Fruit fly (Drosophila melanogaster) Kc167 (cell line): ENCODE measurements around the gene CG10011.

Experiments used
- Myc ChIP-seq: fragments of >200 bp; optimal IDR thresholded peaks from 2 replicates; lab custom pipeline; 2017; ENCODE audit warnings: missing external identifiers
- Sin3A ChIP-seq: fragments of >200 bp; optimal IDR thresholded peaks from 2 replicates; lab custom pipeline; 2018; ENCODE audit warnings: missing external identifiers
- h ChIP-seq: fragments of >200 bp; optimal IDR thresholded peaks from 3 replicates; lab custom pipeline; 2018; ENCODE audit warnings: missing external identifiers
- insv ChIP-seq: fragments of >200 bp; optimal IDR thresholded peaks from 3 replicates; lab custom pipeline; 2018; ENCODE audit warnings: missing external identifiers
- psq ChIP-seq: fragments of >200 bp; optimal IDR thresholded peaks from 2 replicates; lab custom pipeline; 2017; ENCODE audit warnings: missing external identifiers
- ttk ChIP-seq: sonication (Bioruptor generic); optimal IDR thresholded peaks from 2 replicates; lab custom pipeline; 2017; ENCODE audit warnings: missing external identifiers

The CG10011 gene

dm6 chr3R:28572692-28573643 is 61.9 kb downstream of the CG10011 start:
- no peak for TF ChIP-seq ttk
- TF ChIP-seq Myc (lab: Kevin White, UChicago) = no peak
- no peak for TF ChIP-seq psq (lab: Kevin White, UChicago)
- no peak for TF ChIP-seq h (lab: Kevin White, UChicago)
- no peak for TF ChIP-seq insv (lab: Kevin White, UChicago)
- TF ChIP-seq Sin3A (lab: Kevin White, UChicago) = no peak

DNA sequence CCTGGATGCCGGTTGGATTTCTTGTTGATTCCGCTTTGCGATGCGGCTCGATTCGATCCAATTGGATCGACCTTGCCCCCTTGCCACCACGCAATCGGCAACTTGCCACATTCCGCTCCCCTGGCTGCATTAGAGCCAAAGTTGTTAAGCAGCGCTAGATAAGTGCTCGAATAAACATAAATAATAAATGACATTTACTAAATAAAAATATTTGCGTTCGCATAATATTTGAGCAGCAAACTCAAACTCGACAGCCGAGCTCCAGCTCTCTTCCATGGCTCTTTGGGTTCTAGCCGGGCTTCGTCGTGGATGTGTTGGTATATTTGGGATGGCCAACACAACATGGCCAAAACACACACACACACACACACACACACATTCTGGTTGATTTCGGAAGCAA is 64.1 kb downstream of the CG10011 start:
- no peak for TF ChIP-seq ttk
- TF ChIP-seq Myc (lab: Kevin White, UChicago) = no peak

DNA sequence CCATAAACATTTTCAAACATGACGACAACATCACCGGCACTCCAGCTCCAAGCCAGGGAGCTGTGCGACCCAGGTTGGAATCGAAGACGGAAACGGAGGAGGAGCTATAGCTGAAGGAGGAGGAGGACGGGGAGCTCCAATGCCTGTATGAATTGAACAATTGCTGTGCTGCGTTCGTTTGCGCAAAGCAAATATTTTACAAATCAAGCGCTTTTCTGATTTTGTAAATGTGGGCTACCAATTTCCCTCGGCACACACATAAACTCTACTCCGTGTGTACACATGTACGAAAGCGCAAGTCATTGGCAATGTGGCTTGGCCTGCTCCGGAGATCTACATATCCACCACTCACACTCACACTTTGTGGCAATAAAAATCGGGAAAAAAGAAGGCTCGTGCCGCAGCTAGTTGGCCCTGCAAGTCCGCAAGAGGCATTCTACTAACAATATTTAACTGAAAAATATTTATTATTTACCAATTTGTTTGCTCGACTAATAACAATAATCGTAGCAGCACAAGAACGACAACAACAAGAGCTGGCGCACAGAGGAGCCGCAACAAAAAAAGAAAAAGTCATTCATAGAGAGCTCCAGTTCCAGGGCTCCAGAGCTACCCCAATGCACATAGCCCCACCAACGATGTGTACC is 65.2 kb downstream of the CG10011 start:
- TF ChIP-seq insv (lab: Kevin White, UChicago) (no peak), ttk (no peak), Sin3A (lab: Kevin White, UChicago) (no peak), h (lab: Kevin White, UChicago) (no peak), Myc (lab: Kevin White, UChicago) (no peak), psq (lab: Kevin White, UChicago) (no peak)

DNA sequence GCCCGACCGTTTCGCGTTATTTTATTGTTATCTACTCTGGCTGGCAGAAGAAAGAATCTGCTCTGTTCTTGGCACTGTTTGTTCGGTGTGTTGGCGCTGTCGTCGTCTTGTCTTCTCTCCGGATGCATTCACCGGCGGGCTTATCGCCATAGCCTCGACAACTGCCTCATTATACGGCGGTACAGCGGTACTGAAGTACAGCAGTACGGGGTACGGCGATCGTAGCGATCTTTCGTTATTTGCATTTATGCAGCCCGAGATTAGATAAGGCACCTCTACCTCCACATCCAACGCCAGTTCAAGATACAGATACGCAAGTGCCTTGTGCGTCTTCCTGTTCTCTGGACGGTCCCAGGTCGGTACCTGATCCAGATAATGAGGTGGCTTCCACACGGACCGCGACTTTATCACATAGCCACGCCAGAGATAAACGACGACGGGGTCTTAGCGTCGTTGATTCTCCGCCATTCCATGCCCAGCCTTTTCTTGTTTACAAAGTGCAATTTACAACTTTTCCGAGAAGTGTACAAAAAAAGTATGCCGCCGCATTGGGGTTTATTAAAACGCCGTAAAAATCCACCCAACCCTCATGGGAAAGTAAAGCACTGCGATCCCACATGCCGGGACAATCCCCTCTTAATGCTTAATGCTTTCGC is 66.7 kb downstream of the CG10011 start:
- TF ChIP-seq Sin3A (lab: Kevin White, UChicago) (no peak), psq (lab: Kevin White, UChicago) (no peak), Myc (lab: Kevin White, UChicago) (no peak), insv (lab: Kevin White, UChicago) (no peak), h (lab: Kevin White, UChicago) (no peak), ttk (no peak)

dm6 chr3R:28563531-28563930 is 71.4 kb downstream of the CG10011 start:
- TF ChIP-seq insv (lab: Kevin White, UChicago) (no peak), Myc (lab: Kevin White, UChicago) (no peak), h (lab: Kevin White, UChicago) (no peak), Sin3A (lab: Kevin White, UChicago) (no peak)

DNA sequence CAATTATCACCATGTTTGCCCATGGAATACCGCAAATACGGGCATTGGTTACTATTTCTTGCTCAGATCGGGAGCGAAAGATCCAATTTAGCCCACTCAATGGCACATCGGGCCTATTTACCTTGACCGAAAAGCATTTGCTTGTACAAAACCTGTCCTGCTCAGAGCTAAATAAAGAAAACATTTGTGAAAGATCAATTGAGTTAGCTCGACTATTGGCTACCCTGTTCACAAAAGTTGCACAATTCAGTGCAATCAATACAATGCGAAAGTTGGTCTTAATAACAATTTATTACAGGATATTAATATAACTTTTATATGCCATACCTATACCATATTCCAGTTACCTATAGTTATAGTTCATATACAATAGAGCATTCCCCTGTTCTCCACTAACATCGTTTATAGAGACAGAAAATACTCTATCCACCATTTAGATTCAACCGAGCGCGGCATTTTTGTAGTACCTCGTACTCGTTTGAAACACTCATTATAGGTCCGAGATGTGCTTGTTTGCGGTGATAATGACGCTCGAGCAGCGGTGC is 72.2 kb downstream of the CG10011 start:
- TF ChIP-seq psq (lab: Kevin White, UChicago) = no peak
- TF ChIP-seq Myc (lab: Kevin White, UChicago) = no peak
- TF ChIP-seq insv (lab: Kevin White, UChicago) = no peak
- no peak for TF ChIP-seq ttk
- no peak for TF ChIP-seq Sin3A (lab: Kevin White, UChicago)
- TF ChIP-seq h (lab: Kevin White, UChicago) = no peak

DNA sequence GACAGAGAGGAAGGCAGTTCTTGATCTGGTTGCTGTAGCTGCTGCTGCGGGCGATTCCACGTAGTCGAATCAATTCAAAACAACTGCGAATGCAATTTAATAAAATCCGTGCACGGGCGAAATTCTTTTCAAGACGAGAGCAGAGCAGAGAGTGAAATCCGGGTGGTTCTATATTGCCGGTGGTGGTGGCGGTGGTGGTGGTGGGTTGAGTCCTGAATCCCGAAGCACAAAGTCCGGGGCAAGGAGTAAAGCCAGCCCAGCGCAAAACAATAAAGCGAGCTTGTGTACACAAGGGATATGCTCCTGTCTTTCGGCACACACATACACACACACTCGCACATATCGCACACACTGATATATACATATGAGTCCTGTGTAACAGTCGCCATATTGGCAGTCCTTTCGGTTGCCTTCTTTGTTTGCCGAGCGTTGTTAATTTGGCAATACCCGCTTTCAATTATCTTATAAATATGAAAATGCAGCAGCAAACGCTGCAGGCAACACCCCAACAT is 73.5 kb downstream of the CG10011 start:
- TF ChIP-seq Myc (lab: Kevin White, UChicago) (no peak), h (lab: Kevin White, UChicago) (no peak), insv (lab: Kevin White, UChicago) (no peak), ttk (no peak), Sin3A (lab: Kevin White, UChicago) (no peak), psq (lab: Kevin White, UChicago) (no peak)

dm6 chr3R:28558801-28559200 is 76.1 kb downstream of the CG10011 start:
- TF ChIP-seq ttk (no peak), psq (lab: Kevin White, UChicago) (no peak), Myc (lab: Kevin White, UChicago) (no peak), Sin3A (lab: Kevin White, UChicago) (no peak), insv (lab: Kevin White, UChicago) (no peak), h (lab: Kevin White, UChicago) (no peak)
